Worm (Caenorhabditis elegans): Measurements from ENCODE around the gene pdf-2.

pdf-2 gene

ce11 chrX:2177731-2178326, 14.6 kb downstream of the pdf-2 start:
- TF ChIP-seq cog-1 (tag; optimal IDR thresholded peaks at IDR 0.05) = no peak
- TF ChIP-seq ztf-29 (GFP tag; IDR thresholded peaks at IDR 0.05) = no peak
- no peak for TF ChIP-seq T22C8.4 (GFP tag; IDR thresholded peaks at IDR 0.05)
- TF ChIP-seq flt-1 (GFP tag; IDR thresholded peaks at IDR 0.05) = no peak

- no peak for TF ChIP-seq med-1 (GFP tag; optimal IDR thresholded peaks at IDR 0.05; ENCODE audit: insufficient read depth)
- no peak for TF ChIP-seq ztf-23 (GFP tag; IDR thresholded peaks at IDR 0.05)
- no peak for TF ChIP-seq ref-1 (GFP tag; conservative IDR thresholded peaks at IDR 0.05)
- TF ChIP-seq T22C8.4 (GFP tag; IDR thresholded peaks at IDR 0.05) = no peak
- TF ChIP-seq flt-1 (GFP tag; IDR thresholded peaks at IDR 0.05) = no peak
- TF ChIP-seq cog-1 (tag; optimal IDR thresholded peaks at IDR 0.05) = no peak
- no peak for TF ChIP-seq klf-2 (GFP tag; conservative IDR thresholded peaks at IDR 0.05)
- no peak for TF ChIP-seq tab-1 (GFP tag; IDR thresholded peaks at IDR 0.05)
- TF ChIP-seq ztf-29 (GFP tag; IDR thresholded peaks at IDR 0.05) = no peak
Observed at ce11 chrX:2178410-2178944, 15.3 kb downstream of the pdf-2 start.

- TF ChIP-seq klf-2 (GFP tag; conservative IDR thresholded peaks at IDR 0.05) (no peak), tab-1 (GFP tag; IDR thresholded peaks at IDR 0.05) (no peak), flt-1 (GFP tag; IDR thresholded peaks at IDR 0.05) (no peak), T22C8.4 (GFP tag; IDR thresholded peaks at IDR 0.05) (no peak), ztf-29 (GFP tag; IDR thresholded peaks at IDR 0.05) (no peak), med-1 (GFP tag; optimal IDR thresholded peaks at IDR 0.05; ENCODE audit: insufficient read depth) (no peak), ref-1 (GFP tag; conservative IDR thresholded peaks at IDR 0.05) (no peak), ztf-23 (GFP tag; IDR thresholded peaks at IDR 0.05) (no peak)
Observed at ce11 chrX:2180588-2180987, 17.4 kb downstream of the pdf-2 start, which contains the start of gene F48B9.1. Gene F48B9.1, plus strand, starts transcription at chrX:2180888.

ce11 chrX:2188885-2189284, 25.7 kb downstream of the pdf-2 start:
- no peak for TF ChIP-seq ref-1 (GFP tag; conservative IDR thresholded peaks at IDR 0.05)
- no peak for TF ChIP-seq T22C8.4 (GFP tag; IDR thresholded peaks at IDR 0.05)
- TF ChIP-seq med-1 (GFP tag; optimal IDR thresholded peaks at IDR 0.05; ENCODE audit: insufficient read depth) = no peak
- TF ChIP-seq ztf-29 (GFP tag; IDR thresholded peaks at IDR 0.05) = no peak
- no peak for TF ChIP-seq tab-1 (GFP tag; IDR thresholded peaks at IDR 0.05)
- no peak for TF ChIP-seq ztf-23 (GFP tag; IDR thresholded peaks at IDR 0.05)

- no peak for TF ChIP-seq ztf-29 (GFP tag; IDR thresholded peaks at IDR 0.05)
- TF ChIP-seq ztf-23 (GFP tag; IDR thresholded peaks at IDR 0.05) = no peak
- no peak for TF ChIP-seq klf-2 (GFP tag; conservative IDR thresholded peaks at IDR 0.05)
Observed at ce11 chrX:2190740-2191139, 27.6 kb downstream of the pdf-2 start.

ce11 chrX:2191925-2192554, 28.9 kb downstream of the pdf-2 start, which contains the start of gene gap-1:
Gene gap-1, plus strand, starts transcription at chrX:2192504.
- TF ChIP-seq ztf-23 (GFP tag; IDR thresholded peaks at IDR 0.05) = no peak
- TF ChIP-seq med-1 (GFP tag; optimal IDR thresholded peaks at IDR 0.05; ENCODE audit: insufficient read depth) = no peak
- no peak for TF ChIP-seq klf-2 (GFP tag; conservative IDR thresholded peaks at IDR 0.05)
- no peak for TF ChIP-seq ref-1 (GFP tag; conservative IDR thresholded peaks at IDR 0.05)
- TF ChIP-seq flt-1 (GFP tag; IDR thresholded peaks at IDR 0.05) = no peak
- no peak for TF ChIP-seq cog-1 (tag; optimal IDR thresholded peaks at IDR 0.05)
- TF ChIP-seq T22C8.4 (GFP tag; IDR thresholded peaks at IDR 0.05) = no peak
- no peak for TF ChIP-seq tab-1 (GFP tag; IDR thresholded peaks at IDR 0.05)
- TF ChIP-seq ztf-29 (GFP tag; IDR thresholded peaks at IDR 0.05) = no peak

ce11 chrX:2197444-2197843, 34.3 kb downstream of the pdf-2 start:
- TF ChIP-seq ref-1 (GFP tag; conservative IDR thresholded peaks at IDR 0.05) (no peak), ztf-23 (GFP tag; IDR thresholded peaks at IDR 0.05) (no peak), T22C8.4 (GFP tag; IDR thresholded peaks at IDR 0.05) (no peak), ztf-29 (GFP tag; IDR thresholded peaks at IDR 0.05) (no peak), klf-2 (GFP tag; conservative IDR thresholded peaks at IDR 0.05) (no peak), med-1 (GFP tag; optimal IDR thresholded peaks at IDR 0.05; ENCODE audit: insufficient read depth) (no peak), cog-1 (tag; optimal IDR thresholded peaks at IDR 0.05) (no peak), flt-1 (GFP tag; IDR thresholded peaks at IDR 0.05) (no peak), tab-1 (GFP tag; IDR thresholded peaks at IDR 0.05) (no peak)

ce11 chrX:2199140-2199539, 36.0 kb downstream of the pdf-2 start, which contains the start of gene T24C12.1:
Gene T24C12.1, plus strand, starts transcription at chrX:2199440.
- TF ChIP-seq ztf-23 (GFP tag; IDR thresholded peaks at IDR 0.05) = no peak
- no peak for TF ChIP-seq cog-1 (tag; optimal IDR thresholded peaks at IDR 0.05)
- TF ChIP-seq ztf-29 (GFP tag; IDR thresholded peaks at IDR 0.05) = no peak
- no peak for TF ChIP-seq flt-1 (GFP tag; IDR thresholded peaks at IDR 0.05)
- no peak for TF ChIP-seq med-1 (GFP tag; optimal IDR thresholded peaks at IDR 0.05; ENCODE audit: insufficient read depth)
- TF ChIP-seq T22C8.4 (GFP tag; IDR thresholded peaks at IDR 0.05) = no peak
- TF ChIP-seq ref-1 (GFP tag; conservative IDR thresholded peaks at IDR 0.05) = no peak
- TF ChIP-seq tab-1 (GFP tag; IDR thresholded peaks at IDR 0.05) = no peak
- TF ChIP-seq klf-2 (GFP tag; conservative IDR thresholded peaks at IDR 0.05) = no peak

- TF ChIP-seq cog-1 (tag; optimal IDR thresholded peaks at IDR 0.05) (no peak), ztf-23 (GFP tag; IDR thresholded peaks at IDR 0.05) (no peak), tab-1 (GFP tag; IDR thresholded peaks at IDR 0.05) (no peak), ztf-29 (GFP tag; IDR thresholded peaks at IDR 0.05) (no peak), klf-2 (GFP tag; conservative IDR thresholded peaks at IDR 0.05) (no peak), med-1 (GFP tag; optimal IDR thresholded peaks at IDR 0.05; ENCODE audit: insufficient read depth) (no peak), ref-1 (GFP tag; conservative IDR thresholded peaks at IDR 0.05) (no peak), T22C8.4 (GFP tag; IDR thresholded peaks at IDR 0.05) (no peak)
Observed at ce11 chrX:2203760-2204159, 40.6 kb downstream of the pdf-2 start, which contains the start of gene T24C12.3. Gene T24C12.3, minus strand, starts transcription at chrX:2203893.

- no peak for TF ChIP-seq ztf-23 (GFP tag; IDR thresholded peaks at IDR 0.05)
- no peak for TF ChIP-seq cog-1 (tag; optimal IDR thresholded peaks at IDR 0.05)
- TF ChIP-seq ref-1 (GFP tag; conservative IDR thresholded peaks at IDR 0.05) = no peak
- TF ChIP-seq klf-2 (GFP tag; conservative IDR thresholded peaks at IDR 0.05) = no peak
- TF ChIP-seq T22C8.4 (GFP tag; IDR thresholded peaks at IDR 0.05) = no peak
- no peak for TF ChIP-seq ztf-29 (GFP tag; IDR thresholded peaks at IDR 0.05)
- no peak for TF ChIP-seq tab-1 (GFP tag; IDR thresholded peaks at IDR 0.05)
- no peak for TF ChIP-seq med-1 (GFP tag; optimal IDR thresholded peaks at IDR 0.05; ENCODE audit: insufficient read depth)
Observed at ce11 chrX:2204963-2205362, 41.8 kb downstream of the pdf-2 start, which contains the start of gene T24C12.4. Gene T24C12.4, minus strand, starts transcription at chrX:2205063.
